Fruit fly (Drosophila melanogaster): ENCODE results near the gene CG17325.

CG17325 gene

DNA sequence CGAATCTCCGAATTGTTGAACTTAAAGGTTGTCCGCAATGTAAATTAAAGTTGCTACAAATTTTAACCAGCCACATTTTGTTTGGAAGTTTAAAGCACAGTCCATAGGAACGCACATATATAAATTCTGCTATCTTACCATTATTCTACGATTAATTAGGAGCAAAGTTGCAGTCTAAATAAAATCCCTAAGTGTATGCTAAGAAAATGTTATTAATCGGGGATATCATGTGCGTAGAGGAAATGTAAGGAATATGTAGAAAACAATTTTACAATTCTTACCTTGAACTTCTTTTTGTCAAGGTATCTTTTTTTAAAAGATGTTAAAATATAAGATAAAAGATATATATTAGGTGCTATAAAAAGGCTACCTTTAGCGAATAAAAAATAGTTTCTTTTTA lies 5.9 kb downstream of the CG17325 start:
- peak; percentile 64 for TF ChIP-seq Myc (optimal IDR thresholded peaks at IDR 0.05)
- no peak for TF ChIP-seq foxo (GFP tag; optimal IDR thresholded peaks at IDR 0.05)

DNA sequence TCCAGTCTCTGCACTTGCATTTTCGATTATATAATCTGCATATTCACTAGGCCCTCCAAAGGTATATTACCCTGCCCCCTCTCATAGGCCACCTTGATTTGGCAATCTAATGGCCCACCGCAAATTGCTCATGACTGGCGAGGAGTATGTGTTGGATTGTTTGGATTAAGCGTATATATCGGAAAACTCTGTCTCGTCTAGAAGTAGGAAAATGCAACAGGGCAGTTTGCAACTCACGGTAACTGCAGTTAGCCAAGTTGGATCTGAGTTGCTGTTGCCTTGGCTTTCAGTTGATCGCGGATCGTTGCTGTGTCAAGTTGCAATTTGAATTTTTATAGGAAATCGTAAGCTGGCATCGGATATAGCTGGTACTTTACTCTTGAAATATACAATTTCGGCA lies 6.6 kb downstream of the CG17325 start, which contains the start of gene Ugt36F1:
Ugt36F1 (plus strand) TSS at position 301 of the 400 bp plus-strand sequence.
- TF ChIP-seq N (GFP tag; optimal IDR thresholded peaks at IDR 0.05) (no peak), Hnf4 (GFP tag; optimal IDR thresholded peaks at IDR 0.05) (no peak), Mio (GFP tag; optimal IDR thresholded peaks at IDR 0.05) (no peak), pan (optimal IDR thresholded peaks at IDR 0.05) (no peak), sv (GFP tag; optimal IDR thresholded peaks at IDR 0.05) (no peak), foxo (GFP tag; optimal IDR thresholded peaks at IDR 0.05) (no peak), Abd-B (GFP tag; optimal IDR thresholded peaks at IDR 0.05) (no peak), Sp1 (GFP tag; optimal IDR thresholded peaks at IDR 0.05) (no peak)

DNA sequence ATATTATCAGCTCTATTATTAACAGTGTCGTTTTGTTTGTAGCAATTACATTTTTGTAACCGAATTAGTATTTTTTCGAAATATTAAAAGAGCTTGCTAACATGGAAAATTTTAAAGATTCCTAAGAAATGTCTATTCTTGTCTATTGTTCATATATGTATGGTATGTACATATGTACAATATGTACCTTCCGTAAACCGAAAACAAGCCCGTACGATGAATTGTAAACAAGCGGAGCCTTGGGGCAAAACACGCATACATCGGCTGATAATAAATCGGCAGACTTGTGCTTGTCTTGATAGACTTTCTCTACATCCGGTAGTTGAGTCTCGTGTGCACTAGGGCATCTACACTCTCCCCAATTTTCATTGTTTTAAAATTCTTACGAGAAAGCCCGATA lies 10.4 kb downstream of the CG17325 start:
- TF ChIP-seq br (GFP tag; optimal IDR thresholded peaks at IDR 0.05) (no peak), fru (GFP tag; optimal IDR thresholded peaks at IDR 0.05) (no peak), foxo (GFP tag; optimal IDR thresholded peaks at IDR 0.05) (no peak)

DNA sequence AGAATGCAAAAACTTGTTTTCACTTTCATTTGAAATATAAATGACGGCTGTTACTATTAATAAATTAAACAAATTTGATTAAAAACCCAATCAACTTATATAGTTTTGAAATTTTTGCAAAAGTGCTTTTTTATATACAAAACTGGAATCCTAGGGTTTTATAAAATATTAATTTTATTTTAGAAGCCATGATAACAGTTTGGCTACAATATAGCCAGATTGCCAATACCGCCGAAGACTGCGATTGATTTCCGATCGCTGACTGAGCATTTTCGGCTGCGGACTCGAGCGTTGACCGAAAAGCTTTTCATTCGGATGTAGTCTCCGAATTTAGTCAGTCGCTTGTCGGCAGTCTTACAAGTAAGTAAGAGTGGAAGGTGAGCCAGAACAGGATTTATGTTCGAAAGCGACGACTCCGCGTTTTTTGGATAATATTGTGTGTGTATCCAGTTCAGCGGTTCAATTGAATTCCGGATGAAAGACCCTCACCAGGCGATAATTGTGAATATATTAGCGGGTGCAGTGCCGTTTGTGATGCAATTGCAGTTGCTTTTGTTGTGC lies 10.9 kb downstream of the CG17325 start, which contains the start of gene Ugt36D1:
Ugt36D1 (plus strand) TSS at position 306 of the 561 bp plus-strand sequence.
- TF ChIP-seq Dif (GFP tag; optimal IDR thresholded peaks at IDR 0.05; ENCODE audit: partially characterized antibody) (peak; percentile 63), Hr83 (GFP tag; optimal IDR thresholded peaks at IDR 0.05; ENCODE audit: poor library complexity, severe bottlenecking) (peak; percentile 75), Hr78 (GFP tag; optimal IDR thresholded peaks at IDR 0.05) (no peak), Vsx2 (GFP tag; optimal IDR thresholded peaks at IDR 0.05; ENCODE audit: partially characterized antibody) (peak; percentile 81), h (GFP tag; optimal IDR thresholded peaks at IDR 0.05) (peak; percentile 28), Rel (GFP tag; optimal IDR thresholded peaks at IDR 0.05) (no peak), Rel (tag; optimal IDR thresholded peaks at IDR 0.05) (peak; percentile 51), Sp1 (GFP tag; optimal IDR thresholded peaks at IDR 0.05) (peak; percentile 61), dsf (GFP tag; optimal IDR thresholded peaks at IDR 0.05; ENCODE audit: borderline replicate concordance) (no peak), rgr (GFP tag; optimal IDR thresholded peaks at IDR 0.05) (peak; percentile 30), br (GFP tag; optimal IDR thresholded peaks at IDR 0.05) (peak; percentile 40), Myc (optimal IDR thresholded peaks at IDR 0.05) (peak; percentile 82), Jra (GFP tag; optimal IDR thresholded peaks at IDR 0.05) (peak; percentile 22), ey (GFP tag; optimal IDR thresholded peaks at IDR 0.05) (no peak), fru (GFP tag; optimal IDR thresholded peaks at IDR 0.05) (no peak), CG9705 (GFP tag; optimal IDR thresholded peaks at IDR 0.05) (no peak), psq (GFP tag; optimal IDR thresholded peaks at IDR 0.05) (peak; percentile 18), woc (GFP tag; optimal IDR thresholded peaks at IDR 0.05) (peak; percentile 75), Hnf4 (GFP tag; optimal IDR thresholded peaks at IDR 0.05) (peak; percentile 66), foxo (GFP tag; optimal IDR thresholded peaks at IDR 0.05) (peak in 1 of 2 experiments; percentile 5)

DNA sequence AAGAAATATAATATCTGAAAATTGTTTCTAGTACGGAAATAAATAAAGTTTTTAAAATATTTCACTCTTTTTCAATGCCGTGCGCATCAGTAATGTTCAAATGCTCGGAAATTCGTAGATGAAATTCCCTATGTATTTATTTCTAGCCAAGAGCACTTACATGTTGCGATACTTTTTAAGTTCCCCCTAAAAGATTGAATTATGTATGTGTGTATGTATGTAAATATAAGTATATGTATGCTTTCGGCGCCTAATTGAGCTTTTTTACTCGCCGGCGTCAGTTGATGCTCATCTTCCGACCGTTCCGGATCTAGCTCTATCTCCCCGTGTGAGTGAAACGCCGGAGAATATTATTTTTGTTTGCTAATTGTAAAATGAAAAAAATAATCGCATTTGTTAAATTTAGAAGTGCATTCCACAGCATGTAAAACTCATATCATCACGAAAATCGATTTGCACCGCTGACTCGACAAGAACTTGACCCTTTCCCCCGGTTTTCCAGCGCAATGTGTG lies 14.1 kb downstream of the CG17325 start, which contains the start of gene Ugt36E1:
Ugt36E1 (plus strand) TSS at position 275 of the 513 bp plus-strand sequence.
- TF ChIP-seq sv (GFP tag; optimal IDR thresholded peaks at IDR 0.05) (no peak), CrebA (GFP tag; optimal IDR thresholded peaks at IDR 0.05; ENCODE audit: borderline replicate concordance) (no peak), h (GFP tag; optimal IDR thresholded peaks at IDR 0.05) (no peak), Abd-B (GFP tag; optimal IDR thresholded peaks at IDR 0.05) (no peak), jim (GFP tag; optimal IDR thresholded peaks at IDR 0.05) (no peak), Jra (GFP tag; optimal IDR thresholded peaks at IDR 0.05) (no peak), Hnf4 (GFP tag; optimal IDR thresholded peaks at IDR 0.05) (no peak), psq (GFP tag; optimal IDR thresholded peaks at IDR 0.05) (no peak), dl (GFP tag; optimal IDR thresholded peaks at IDR 0.05; ENCODE audit: insufficient read depth in 1 of 2, partially characterized antibody in 2 of 2) (no peak), rgr (GFP tag; optimal IDR thresholded peaks at IDR 0.05) (no peak), foxo (GFP tag; optimal IDR thresholded peaks at IDR 0.05) (no peak), dsf (GFP tag; optimal IDR thresholded peaks at IDR 0.05; ENCODE audit: borderline replicate concordance) (no peak), HLH106 (tag; optimal IDR thresholded peaks at IDR 0.05) (no peak), Sp1 (GFP tag; optimal IDR thresholded peaks at IDR 0.05) (no peak), Hr78 (GFP tag; optimal IDR thresholded peaks at IDR 0.05) (no peak), Rel (GFP tag; optimal IDR thresholded peaks at IDR 0.05) (no peak), Rel (tag; optimal IDR thresholded peaks at IDR 0.05) (no peak), CG9705 (GFP tag; optimal IDR thresholded peaks at IDR 0.05) (no peak)

Data from whole organism, wandering third instar larva.